Worm (Caenorhabditis elegans): ENCODE results near the gene cnep-1.

Gene cnep-1

ce11 chrII:7310023-7310422, at the start of gene cnep-1, which contains the start of gene F45E12.5:
Gene cnep-1 (plus strand): TSS chrII:7310348.
Gene F45E12.5 (minus strand): TSS chrII:7310115.
- TF ChIP-seq him-1 (tag; optimal IDR thresholded peaks at IDR 0.05), result no peak
- no peak for TF ChIP-seq dao-5 (tag; optimal IDR thresholded peaks at IDR 0.05)
- no peak for TF ChIP-seq W03F9.2 (tag; optimal IDR thresholded peaks at IDR 0.05)

- no peak for TF ChIP-seq him-1 (tag; optimal IDR thresholded peaks at IDR 0.05)
- no peak for TF ChIP-seq dao-5 (tag; optimal IDR thresholded peaks at IDR 0.05)
- TF ChIP-seq W03F9.2 (tag; optimal IDR thresholded peaks at IDR 0.05), result no peak
These were observed 48.3 kb upstream of the cnep-1 start, which contains the start of gene C30G12.4 for ce11 chrII:7261854-7262253. Gene C30G12.4 (plus strand): TSS chrII:7262154.

ce11 chrII:7264675-7265074, 45.5 kb upstream of the cnep-1 start:
- TF ChIP-seq dao-5 (tag; optimal IDR thresholded peaks at IDR 0.05), result no peak
- no peak for TF ChIP-seq W03F9.2 (tag; optimal IDR thresholded peaks at IDR 0.05)
- no peak for TF ChIP-seq him-1 (tag; optimal IDR thresholded peaks at IDR 0.05)

ce11 chrII:7269783-7270182, 40.4 kb upstream of the cnep-1 start:
- no peak for TF ChIP-seq him-1 (tag; optimal IDR thresholded peaks at IDR 0.05)
- TF ChIP-seq W03F9.2 (tag; optimal IDR thresholded peaks at IDR 0.05), result no peak

ce11 chrII:7272513-7272912, 37.6 kb upstream of the cnep-1 start:
- TF ChIP-seq him-1 (tag; optimal IDR thresholded peaks at IDR 0.05) (no peak), W03F9.2 (tag; optimal IDR thresholded peaks at IDR 0.05) (no peak), dao-5 (tag; optimal IDR thresholded peaks at IDR 0.05) (no peak)

- no peak for TF ChIP-seq W03F9.2 (tag; optimal IDR thresholded peaks at IDR 0.05)
- no peak for TF ChIP-seq dao-5 (tag; optimal IDR thresholded peaks at IDR 0.05)
- no peak for TF ChIP-seq him-1 (tag; optimal IDR thresholded peaks at IDR 0.05)
These were observed 36.6 kb upstream of the cnep-1 start for ce11 chrII:7273517-7273916.

ce11 chrII:7277257-7277656, 32.9 kb upstream of the cnep-1 start:
- TF ChIP-seq him-1 (tag; optimal IDR thresholded peaks at IDR 0.05), result no peak
- TF ChIP-seq dao-5 (tag; optimal IDR thresholded peaks at IDR 0.05), result no peak
- TF ChIP-seq W03F9.2 (tag; optimal IDR thresholded peaks at IDR 0.05), result no peak

ce11 chrII:7277925-7278324, 32.2 kb upstream of the cnep-1 start:
- TF ChIP-seq him-1 (tag; optimal IDR thresholded peaks at IDR 0.05) (no peak), dao-5 (tag; optimal IDR thresholded peaks at IDR 0.05) (no peak), W03F9.2 (tag; optimal IDR thresholded peaks at IDR 0.05) (no peak)

ce11 chrII:7279808-7280207, 30.3 kb upstream of the cnep-1 start:
- no peak for TF ChIP-seq him-1 (tag; optimal IDR thresholded peaks at IDR 0.05)
- no peak for TF ChIP-seq dao-5 (tag; optimal IDR thresholded peaks at IDR 0.05)
- TF ChIP-seq W03F9.2 (tag; optimal IDR thresholded peaks at IDR 0.05), result no peak

- TF ChIP-seq him-1 (tag; optimal IDR thresholded peaks at IDR 0.05) (no peak), dao-5 (tag; optimal IDR thresholded peaks at IDR 0.05) (no peak), W03F9.2 (tag; optimal IDR thresholded peaks at IDR 0.05) (no peak)
These were observed 29.6 kb upstream of the cnep-1 start for ce11 chrII:7280584-7280983.

- TF ChIP-seq W03F9.2 (tag; optimal IDR thresholded peaks at IDR 0.05) (no peak), him-1 (tag; optimal IDR thresholded peaks at IDR 0.05) (no peak), dao-5 (tag; optimal IDR thresholded peaks at IDR 0.05) (no peak)
These were observed 27.1 kb upstream of the cnep-1 start for ce11 chrII:7283063-7283462.

ce11 chrII:7287140-7287539, 23.0 kb upstream of the cnep-1 start:
- TF ChIP-seq dao-5 (tag; optimal IDR thresholded peaks at IDR 0.05), result no peak
- TF ChIP-seq W03F9.2 (tag; optimal IDR thresholded peaks at IDR 0.05), result no peak
- TF ChIP-seq him-1 (tag; optimal IDR thresholded peaks at IDR 0.05), result no peak

ce11 chrII:7287709-7288108, 22.4 kb upstream of the cnep-1 start:
- no peak for TF ChIP-seq W03F9.2 (tag; optimal IDR thresholded peaks at IDR 0.05)
- no peak for TF ChIP-seq him-1 (tag; optimal IDR thresholded peaks at IDR 0.05)
- TF ChIP-seq dao-5 (tag; optimal IDR thresholded peaks at IDR 0.05), result no peak

ce11 chrII:7289923-7290476, 20.1 kb upstream of the cnep-1 start, which contains the start of gene C30G12.2:
Gene C30G12.2 (plus strand): TSS chrII:7290426.
- TF ChIP-seq dao-5 (tag; optimal IDR thresholded peaks at IDR 0.05), result no peak
- TF ChIP-seq W03F9.2 (tag; optimal IDR thresholded peaks at IDR 0.05), result no peak
- TF ChIP-seq him-1 (tag; optimal IDR thresholded peaks at IDR 0.05), result no peak

- TF ChIP-seq him-1 (tag; optimal IDR thresholded peaks at IDR 0.05) (no peak), dao-5 (tag; optimal IDR thresholded peaks at IDR 0.05) (no peak), W03F9.2 (tag; optimal IDR thresholded peaks at IDR 0.05) (no peak)
These were observed 14.2 kb upstream of the cnep-1 start, which contains the start of gene C30G12.6 for ce11 chrII:7295917-7296316. Gene C30G12.6 (minus strand): TSS chrII:7296017.

Measured in whole organism, L4/young adult.